Fruit fly (Drosophila melanogaster) whole organism, embryonic: ENCODE data around the gene Crtc.

Experiments
- Abd-B ChIP-seq: fragments of 200-800 bp; sonication (Bioruptor generic); optimal IDR thresholded peaks from 2 replicates; lab custom pipeline; 2018; ENCODE audit warnings: missing biosample characterization, mild to moderate bottlenecking, missing genetic modification characterization, moderate library complexity
- Ada2b ChIP-seq: fragments of 200-800 bp; sonication (Bioruptor generic); IDR thresholded peaks from 2 replicates; pipeline ENCODE4 v1.3.6; 2022; ENCODE audit warnings: missing biosample characterization, missing genetic modification characterization
- Awh ChIP-seq: fragments of 200-800 bp; sonication (Bioruptor generic); IDR thresholded peaks from 2 replicates; pipeline ENCODE4, ENCODE4 v1.3.6; 2022; ENCODE audit warnings: missing biosample characterization, missing genetic modification characterization
- B-H1 ChIP-seq: fragments of 200-800 bp; sonication (Bioruptor generic); IDR thresholded peaks from 3 replicates; pipeline ENCODE4 v1.3.6; 2022; ENCODE audit warnings: missing biosample characterization, missing genetic modification characterization
- BtbVII ChIP-seq: fragments of 200-800 bp; sonication (Bioruptor generic); optimal IDR thresholded peaks from 3 replicates; lab custom pipeline; 2017; ENCODE audit warnings: missing biosample characterization, mild to moderate bottlenecking, missing genetic modification characterization
- Bteb2 ChIP-seq: fragments of 200-800 bp; sonication (Bioruptor generic); optimal IDR thresholded peaks from 2 replicates; lab custom pipeline; 2016; ENCODE audit warnings: missing biosample characterization, missing genetic modification characterization
- CG11504 ChIP-seq: fragments of 200-800 bp; sonication (Bioruptor generic); optimal IDR thresholded peaks from 3 replicates; lab custom pipeline; 2019; ENCODE audit warnings: missing biosample characterization, mild to moderate bottlenecking, missing genetic modification characterization, moderate library complexity
- CG12155 ChIP-seq: fragments of 200-800 bp; sonication (Bioruptor generic); optimal IDR thresholded peaks from 3 replicates; lab custom pipeline; 2016; ENCODE audit warnings: missing biosample characterization, missing genetic modification characterization
- CG1233 ChIP-seq: fragments of 200-800 bp; sonication (Bioruptor generic); optimal IDR thresholded peaks from 4 replicates; lab custom pipeline; 2018; ENCODE audit warnings: missing biosample characterization, mild to moderate bottlenecking, missing genetic modification characterization
- CG12391 ChIP-seq: fragments of 200-800 bp; sonication (Bioruptor generic); optimal IDR thresholded peaks from 3 replicates; lab custom pipeline; 2018; ENCODE audit warnings: missing biosample characterization, mild to moderate bottlenecking, missing genetic modification characterization, moderate library complexity
- CG13424 ChIP-seq: fragments of 200-800 bp; sonication (Bioruptor generic); optimal IDR thresholded peaks from 2 replicates; lab custom pipeline; 2019; ENCODE audit warnings: missing biosample characterization, mild to moderate bottlenecking, missing genetic modification characterization, moderate library complexity
- CG15011 ChIP-seq: fragments of 200-800 bp; sonication (Bioruptor generic); optimal IDR thresholded peaks from 3 replicates; lab custom pipeline; 2018; ENCODE audit warnings: missing biosample characterization, mild to moderate bottlenecking, missing genetic modification characterization
- CG1529 ChIP-seq: fragments of 200-800 bp; sonication (Bioruptor generic); optimal IDR thresholded peaks from 3 replicates; lab custom pipeline; 2018; ENCODE audit warnings: missing biosample characterization, missing genetic modification characterization
- CG16779 ChIP-seq: fragments of 200-800 bp; sonication (Bioruptor generic); IDR thresholded peaks from 2 replicates; pipeline ENCODE4 v1.3.6; 2022; ENCODE audit warnings: missing biosample characterization, missing genetic modification characterization
- CG17612 ChIP-seq: fragments of 200-800 bp; sonication (Bioruptor generic); IDR thresholded peaks from 2 replicates; pipeline ENCODE4 v1.3.6; 2022; ENCODE audit warnings: missing biosample characterization, missing genetic modification characterization
- CG2202 ChIP-seq: fragments of 200-800 bp; sonication (Bioruptor generic); optimal IDR thresholded peaks from 2 replicates; lab custom pipeline; 2018; ENCODE audit warnings: missing biosample characterization, mild to moderate bottlenecking, missing genetic modification characterization
- CG31365 ChIP-seq: fragments of 200-800 bp; sonication (Bioruptor generic); optimal IDR thresholded peaks from 2 replicates; lab custom pipeline; 2018; ENCODE audit warnings: missing biosample characterization, mild to moderate bottlenecking, missing genetic modification characterization
- CG4282 ChIP-seq: fragments of 200-800 bp; sonication (Bioruptor generic); optimal IDR thresholded peaks from 2 replicates; lab custom pipeline; 2016; ENCODE audit warnings: missing biosample characterization, missing genetic modification characterization
- CG7556 ChIP-seq: fragments of 200-800 bp; sonication (Bioruptor generic); optimal IDR thresholded peaks from 2 replicates; lab custom pipeline; 2017; ENCODE audit warnings: missing biosample characterization, mild to moderate bottlenecking, missing genetic modification characterization
- CG8944 ChIP-seq: fragments of 200-800 bp; sonication (Bioruptor generic); optimal IDR thresholded peaks from 3 replicates; lab custom pipeline; 2016; ENCODE audit warnings: missing biosample characterization, missing genetic modification characterization
- CG9609 ChIP-seq: fragments of 200-800 bp; sonication (Bioruptor generic); optimal IDR thresholded peaks from 3 replicates; lab custom pipeline; 2016; ENCODE audit warnings: missing biosample characterization, missing genetic modification characterization
- CkIIα-i1 ChIP-seq: fragments of 200-800 bp; sonication (Bioruptor generic); IDR thresholded peaks from 2 replicates; pipeline ENCODE4 v1.3.6; 2022; ENCODE audit warnings: missing biosample characterization, missing genetic modification characterization
- Deaf1 ChIP-seq: fragments of 200-800 bp; optimal IDR thresholded peaks from 3 replicates; lab custom pipeline; 2019; ENCODE audit warnings: missing biosample characterization, mild to moderate bottlenecking, missing genetic modification characterization, moderate library complexity
- Gug ChIP-seq: fragments of 200-800 bp; sonication (Bioruptor generic); IDR thresholded peaks from 4 replicates; pipeline ENCODE4 v1.3.6; 2022; ENCODE audit warnings: missing biosample characterization, missing genetic modification characterization
- MBD-R2 ChIP-seq: fragments of 200-800 bp; sonication (Bioruptor generic); IDR thresholded peaks from 2 replicates; pipeline ENCODE4 v1.3.6; 2022; ENCODE audit warnings: missing biosample characterization, missing genetic modification characterization
- Med ChIP-seq: fragments of 200-800 bp; sonication (Bioruptor generic); peaks from one replicate; lab custom pipeline; 2016; ENCODE audit warnings: missing biosample characterization, missing genetic modification characterization, mild to moderate bottlenecking, inconsistent platforms, moderate library complexity
- PHDP ChIP-seq: fragments of 200-800 bp; sonication (Bioruptor generic); optimal IDR thresholded peaks from 3 replicates; lab custom pipeline; 2018; ENCODE audit warnings: missing biosample characterization, mild to moderate bottlenecking, missing genetic modification characterization, moderate library complexity
- Pdp1 ChIP-seq, 2 experiments: fragments of 200-800 bp; sonication (Bioruptor generic); optimal IDR thresholded peaks; 3 replicates each; lab custom pipeline; 2016; ENCODE audit warnings: missing biosample characterization in 2 of 2, missing genetic modification characterization in 2 of 2, mild to moderate bottlenecking in 1 of 2, moderate library complexity in 1 of 2
- Rfx ChIP-seq: fragments of 200-800 bp; sonication (Bioruptor generic); IDR thresholded peaks from 2 replicates; pipeline ENCODE4 v1.3.6; 2022; ENCODE audit warnings: missing biosample characterization, missing genetic modification characterization
- Side ChIP-seq: fragments of 200-800 bp; sonication (Bioruptor generic); optimal IDR thresholded peaks from 2 replicates; lab custom pipeline; 2016; ENCODE audit warnings: missing biosample characterization, missing genetic modification characterization
- aop ChIP-seq: fragments of 200-800 bp; sonication (Bioruptor generic); IDR thresholded peaks from 2 replicates; pipeline ENCODE4 v1.3.6; 2022; ENCODE audit warnings: missing biosample characterization, missing genetic modification characterization
- chif ChIP-seq, 2 experiments: fragments of 200-800 bp; sonication (Bioruptor generic); optimal IDR thresholded peaks; 3 replicates each; lab custom pipeline; 2016; ENCODE audit warnings: missing biosample characterization in 2 of 2, missing genetic modification characterization in 2 of 2
- dati ChIP-seq: fragments of 200-800 bp; sonication (Bioruptor generic); IDR thresholded peaks from 2 replicates; pipeline ENCODE4 v1.3.6; 2022; ENCODE audit warnings: missing biosample characterization, missing genetic modification characterization
- fu2 ChIP-seq: fragments of 200-800 bp; sonication (Bioruptor generic); optimal IDR thresholded peaks from 2 replicates; lab custom pipeline; 2016; ENCODE audit warnings: missing biosample characterization, missing genetic modification characterization
- kah ChIP-seq: fragments of 200-800 bp; sonication (Bioruptor generic); optimal IDR thresholded peaks from 2 replicates; lab custom pipeline; 2018; ENCODE audit warnings: missing biosample characterization, mild to moderate bottlenecking, missing genetic modification characterization
- luna ChIP-seq: fragments of 200-800 bp; sonication (Bioruptor generic); optimal IDR thresholded peaks from 2 replicates; lab custom pipeline; 2016; ENCODE audit warnings: missing biosample characterization, missing genetic modification characterization
- mirr ChIP-seq: fragments of 200-800 bp; sonication (Bioruptor generic); optimal IDR thresholded peaks from 3 replicates; lab custom pipeline; 2018; ENCODE audit warnings: missing biosample characterization, mild to moderate bottlenecking, missing genetic modification characterization
- nau ChIP-seq: fragments of 200-800 bp; sonication (Bioruptor generic); optimal IDR thresholded peaks from 3 replicates; lab custom pipeline; 2017; ENCODE audit warnings: missing biosample characterization, mild to moderate bottlenecking, missing genetic modification characterization, missing genetic modification reagents
- nerfin-1 ChIP-seq: fragments of 200-800 bp; sonication (Bioruptor generic); optimal IDR thresholded peaks from 3 replicates; lab custom pipeline; 2019; ENCODE audit warnings: missing biosample characterization, mild to moderate bottlenecking, missing genetic modification characterization, moderate library complexity
- pan ChIP-seq, 4 experiments: fragments of >200 bp in 3 of 4; fragments of 200-800 bp in 1 of 4; sonication (Bioruptor generic) in 1 of 4; optimal IDR thresholded peaks in 3 of 4; IDR thresholded peaks in 1 of 4; 2 replicates each; pipeline versions ENCODE4 v1.3.6 to Lab custom; 2017 to 2022; ENCODE audit warnings: missing biosample characterization in 2 of 4, missing genetic modification characterization in 2 of 4, mixed read lengths in 1 of 4
- run ChIP-seq: fragments of 200-800 bp; sonication (Bioruptor generic); optimal IDR thresholded peaks from 3 replicates; lab custom pipeline; 2018; ENCODE audit warnings: missing biosample characterization, mild to moderate bottlenecking, missing genetic modification characterization
- slbo ChIP-seq: fragments of 200-800 bp; sonication (Bioruptor generic); IDR thresholded peaks from 2 replicates; pipeline ENCODE4 v1.3.6; 2022; ENCODE audit warnings: missing biosample characterization, missing genetic modification characterization
- sna ChIP-seq: fragments of 200-800 bp; sonication (Bioruptor generic); IDR thresholded peaks from 2 replicates; pipeline ENCODE4 v1.3.6; 2022; ENCODE audit warnings: missing biosample characterization, missing genetic modification characterization; ENCODE audit not compliant: partially characterized antibody
- tin ChIP-seq: fragments of 200-800 bp; sonication (Bioruptor generic); optimal IDR thresholded peaks from 3 replicates; lab custom pipeline; 2016; ENCODE audit warnings: missing biosample characterization, missing genetic modification characterization
- twi ChIP-seq: fragments of 200-800 bp; optimal IDR thresholded peaks from 2 replicates; lab custom pipeline; 2019; ENCODE audit warnings: missing biosample characterization, mild to moderate bottlenecking, missing genetic modification characterization, moderate library complexity
- vfl ChIP-seq: fragments of 200-800 bp; sonication (Bioruptor generic); optimal IDR thresholded peaks from 2 replicates; lab custom pipeline; 2016; ENCODE audit warnings: missing biosample characterization, missing genetic modification characterization
- yki ChIP-seq: fragments of >200 bp; optimal IDR thresholded peaks from 3 replicates; lab custom pipeline; 2018
- zf30C ChIP-seq: fragments of 200-800 bp; sonication (Bioruptor generic); optimal IDR thresholded peaks from 3 replicates; lab custom pipeline; 2018; ENCODE audit warnings: missing biosample characterization, mild to moderate bottlenecking, missing genetic modification characterization

Crtc gene

DNA sequence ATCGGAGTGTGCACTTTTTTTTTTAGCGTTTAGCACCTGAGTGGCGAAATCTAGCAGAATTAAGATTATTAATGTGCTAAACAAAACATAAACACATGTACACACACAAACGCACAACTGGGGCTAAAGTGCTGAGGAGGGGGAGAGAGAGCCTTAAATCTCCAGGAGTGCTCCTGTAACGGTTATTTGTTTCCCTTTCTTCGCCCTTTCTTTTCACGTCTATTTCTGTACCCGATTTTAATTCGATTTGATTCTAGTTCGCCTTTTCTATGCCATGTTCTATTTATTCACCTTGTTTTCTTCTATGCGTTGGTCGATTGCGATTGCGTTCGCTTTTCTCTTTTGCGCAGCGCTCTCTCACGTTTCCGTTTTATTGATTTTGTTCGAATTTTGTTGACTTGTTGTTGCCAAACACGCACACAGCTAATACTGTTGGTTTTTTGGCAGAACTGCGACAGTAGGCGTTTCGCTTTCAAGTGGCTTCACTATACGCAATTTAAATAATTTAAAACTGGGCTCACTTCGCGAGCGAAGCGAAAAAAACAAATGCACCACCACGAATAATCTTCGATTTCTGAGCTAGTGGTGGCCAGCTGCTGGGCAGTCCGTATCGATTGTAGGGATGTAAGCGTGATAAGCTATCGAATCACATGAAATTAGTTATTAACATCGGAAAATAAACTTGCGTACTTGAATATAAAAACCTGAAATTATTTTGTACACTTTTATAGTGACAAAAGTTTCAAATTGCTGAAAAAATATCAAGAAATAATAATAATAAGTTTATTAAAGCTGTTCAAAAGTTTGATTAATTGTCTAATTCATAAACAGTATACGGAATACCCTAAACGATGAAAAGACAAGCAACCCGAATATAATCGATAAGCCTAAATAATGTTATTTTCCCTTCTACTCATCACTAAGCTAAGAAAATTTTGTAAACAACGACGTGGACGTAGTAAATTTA is 15.1 kb downstream of the Crtc start, which contains the start of the genes Krn, Ndfip and CG7484 (continued):
- TF ChIP-seq CG11504 (tag; lab: Kevin White, UChicago) (peak; percentile 90), CG2202 (peak; percentile 48), B-H1 (GFP tag; lab: Robert Waterston, UW) (peak; percentile 68), twi (tag; lab: Kevin White, UChicago) (peak; percentile 87), Pdp1 (GFP tag; optimal IDR thresholded peaks at IDR 0.05; lab: Kevin White, UChicago) (peak; percentile 74 to 83), dati (GFP tag; lab: Robert Waterston, UW) (0 out of 2 replicates have a peak, but pooled peaks have one; percentile 3), Ada2b (peak; percentile 85), CG12155 (peak; percentile 90), Awh (GFP tag; lab: Robert Waterston, UW) (no peak), Bteb2 (peak; percentile 69), CG7556 (GFP tag; lab: Kevin White, UChicago) (peak; percentile 83), vfl (GFP tag; lab: Kevin White, UChicago) (peak; percentile 89), sna (GFP tag; lab: Robert Waterston, UW) (peak; percentile 99), BtbVII (peak; percentile 36), yki (lab: Kevin White, UChicago) (no peak), kah (GFP tag; lab: Kevin White, UChicago) (peak; percentile 50), PHDP (tag; lab: Kevin White, UChicago) (peak; percentile 86), Rfx (GFP tag; lab: Robert Waterston, UW) (peak; percentile 93), nerfin-1 (tag; lab: Kevin White, UChicago) (peak; percentile 86), Abd-B (GFP tag; lab: Kevin White, UChicago) (peak; percentile 93), CG15011 (GFP tag; lab: Kevin White, UChicago) (peak; percentile 75), fu2 (GFP tag; lab: Kevin White, UChicago) (peak; percentile 78), nau (GFP tag; lab: Kevin White, UChicago) (peak; percentile 11), pan (optimal IDR thresholded peaks at IDR 0.05; lab: Kevin White, UChicago) (no peak), pan (GFP tag; optimal IDR thresholded peaks at IDR 0.05 in 1 of 2, IDR thresholded peaks at IDR 0.05 in 1 of 2) (peak in 1 of 2 experiments; percentile 85), slbo (GFP tag; lab: Robert Waterston, UW) (peak; percentile 93), chif (GFP tag; optimal IDR thresholded peaks at IDR 0.05; lab: Kevin White, UChicago) (peak; percentile 54 to 76), Side (GFP tag; lab: Kevin White, UChicago) (peak; percentile 67), CG9609 (peak; percentile 80), CG1233 (peak; percentile 78), run (tag; lab: Kevin White, UChicago) (peak; percentile 74), tin (GFP tag; lab: Kevin White, UChicago) (peak; percentile 88), MBD-R2 (GFP tag; lab: Robert Waterston, UW) (peak; percentile 71), CG16779 (GFP tag; lab: Robert Waterston, UW) (no peak), CkIIα-i1 (GFP tag; lab: Robert Waterston, UW) (no peak), CG31365 (tag; lab: Kevin White, UChicago) (peak; percentile 30), CG4282 (no peak), zf30C (GFP tag; lab: Kevin White, UChicago) (no peak), Med (GFP tag; lab: Kevin White, UChicago) (peak; percentile 97), Deaf1 (tag; lab: Kevin White, UChicago) (peak; percentile 74), Gug (GFP tag; lab: Robert Waterston, UW) (peak; percentile 78), CG13424 (tag; lab: Kevin White, UChicago) (peak; percentile 95), CG12391 (tag; lab: Kevin White, UChicago) (peak; percentile 96), CG17612 (GFP tag; lab: Robert Waterston, UW) (0 out of 2 replicates have a peak, but pooled peaks have one; percentile 62), CG1529 (peak; percentile 54), aop (GFP tag; lab: Robert Waterston, UW) (no peak), luna (GFP tag; lab: Kevin White, UChicago) (peak; percentile 50), CG8944 (GFP tag; lab: Kevin White, UChicago) (peak; percentile 76), mirr (GFP tag; lab: Kevin White, UChicago) (peak; percentile 71)
